Worm (Caenorhabditis elegans) whole organism, L1 larva: Measurements from ENCODE around the gene arrd-6.

Experiments used
- ama-1 ChIP-seq: fragments of 150-350 bp; optimal IDR thresholded peaks from 2 replicates; lab custom pipeline; 2014
- ces-1 ChIP-seq: fragments of 150-350 bp; optimal IDR thresholded peaks from 2 replicates; lab custom pipeline; 2014; ENCODE audit warnings: missing biosample characterization, missing genetic modification reagents, missing genetic modification characterization
- dsc-1 ChIP-seq: sonication (generic microtip); optimal IDR thresholded peaks from 2 replicates; lab custom pipeline; 2016; ENCODE audit warnings: mild to moderate bottlenecking, missing genetic modification characterization, missing compliant biosample characterization
- efl-3 ChIP-seq: fragments of 200-800 bp; sonication (Bioruptor generic); optimal IDR thresholded peaks from 2 replicates; lab custom pipeline; 2018; ENCODE audit warnings: mild to moderate bottlenecking, missing genetic modification characterization, missing compliant biosample characterization
- ets-5 ChIP-seq: fragments of 200-800 bp; sonication (Bioruptor generic); IDR thresholded peaks from 2 replicates; pipeline ENCODE4 v1.3.6; 2022; ENCODE audit warnings: missing genetic modification characterization, missing compliant biosample characterization
- fkh-10 ChIP-seq: sonication (generic microtip); optimal IDR thresholded peaks from 2 replicates; lab custom pipeline; 2017; ENCODE audit warnings: missing biosample characterization, missing genetic modification reagents, missing genetic modification characterization
- jun-1 ChIP-seq: fragments of 150-350 bp; optimal IDR thresholded peaks from 2 replicates; lab custom pipeline; 2014; ENCODE audit warnings: missing biosample characterization, missing genetic modification reagents, missing genetic modification characterization
- lin-39 ChIP-seq: fragments of 150-350 bp; optimal IDR thresholded peaks from 2 replicates; lab custom pipeline; 2014; ENCODE audit warnings: missing biosample characterization, missing genetic modification reagents, missing genetic modification characterization
- pqm-1 ChIP-seq: sonication (generic microtip); optimal IDR thresholded peaks from 3 replicates; lab custom pipeline; 2017; ENCODE audit warnings: missing biosample characterization, missing genetic modification characterization

- TF ChIP-seq ets-5 (GFP tag; lab: Robert Waterston, UW) (no peak), ama-1 (lab: Kevin White, UChicago) (no peak), efl-3 (GFP tag; lab: Kevin White, UChicago) (no peak), lin-39 (tag; lab: Kevin White, UChicago) (no peak), dsc-1 (no peak), ces-1 (GFP tag; lab: Kevin White, UChicago) (no peak), fkh-10 (GFP tag; lab: Kevin White, UChicago) (no peak), pqm-1 (tag; lab: Kevin White, UChicago) (no peak), jun-1 (no peak)
Observed at ce11 chrII:11096233-11096632, 46.3 kb upstream of the arrd-6 start, which contains the start of gene nbs-1.
